Worm (Caenorhabditis elegans) whole organism, L4/young adult: Measurements from ENCODE around the gene pqn-31.

Experiments used
- dao-5 ChIP-seq: sonication (generic microtip); optimal IDR thresholded peaks from 2 replicates; lab custom pipeline; 2016; ENCODE audit warnings: missing genotype, missing genetic modification characterization, moderate library complexity, missing compliant biosample characterization
- him-1 ChIP-seq: sonication (generic microtip); optimal IDR thresholded peaks from 2 replicates; lab custom pipeline; 2016; ENCODE audit warnings: missing genotype, missing genetic modification reagents, missing genetic modification characterization, missing compliant biosample characterization

- TF ChIP-seq dao-5 (tag; lab: Kevin White, UChicago): no peak
- no peak for TF ChIP-seq him-1 (tag; lab: Kevin White, UChicago)
Observed at ce11 chrV:9148151-9148550, 38.8 kb downstream of the pqn-31 start.
